Fruit fly (Drosophila melanogaster): Measurements from ENCODE around the gene CG32797.

The CG32797 gene

DNA sequence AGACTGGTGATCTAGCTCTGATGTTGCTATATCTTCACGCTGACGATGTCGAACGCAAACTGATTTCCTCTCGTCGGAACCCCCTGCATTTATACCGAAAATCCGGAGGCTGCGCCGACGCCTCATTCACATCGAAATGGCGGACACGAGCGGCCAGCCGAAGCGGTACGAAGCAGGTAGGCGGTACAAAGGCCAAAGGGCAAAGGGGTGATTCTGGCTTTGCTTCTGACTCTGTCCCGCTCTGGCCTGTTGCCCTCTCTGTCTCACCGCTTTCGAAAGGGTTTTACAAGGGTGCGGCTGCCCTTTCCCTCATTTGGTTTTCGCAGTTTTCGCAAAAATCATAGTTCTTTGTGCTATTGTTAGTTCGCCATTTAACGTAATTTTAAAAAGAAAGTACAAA, 3.2 kb upstream of the CG32797 start, which contains the start of gene gt:
gt (minus strand) TSS at position 65 of the 400 bp plus-strand sequence.
- TF ChIP-seq CG8119 (GFP tag; IDR thresholded peaks at IDR 0.05) (no peak), dac (GFP tag; optimal IDR thresholded peaks at IDR 0.05) (no peak), CG32006 (GFP tag; optimal IDR thresholded peaks at IDR 0.05) (no peak), spab (GFP tag; optimal IDR thresholded peaks at IDR 0.05) (no peak), CG11294 (GFP tag; IDR thresholded peaks at IDR 0.05) (no peak), Sox15 (GFP tag; optimal IDR thresholded peaks at IDR 0.05) (no peak), fkh (GFP tag; optimal IDR thresholded peaks at IDR 0.05) (no peak), cyc (GFP tag; optimal IDR thresholded peaks at IDR 0.05) (no peak)

dm6 chrX:2419518-2419917, 6.1 kb downstream of the CG32797 start:
- TF ChIP-seq CG1621 (tag; optimal IDR thresholded peaks at IDR 0.05) (no peak), CG11294 (GFP tag; IDR thresholded peaks at IDR 0.05) (no peak), CG3919 (GFP tag; optimal IDR thresholded peaks at IDR 0.05) (no peak), CG31627 (GFP tag; optimal IDR thresholded peaks at IDR 0.05) (no peak), fd59A (GFP tag; optimal IDR thresholded peaks at IDR 0.05) (no peak), CG8319 (GFP tag; optimal IDR thresholded peaks at IDR 0.05) (no peak), Hr39 (GFP tag; optimal IDR thresholded peaks at IDR 0.05) (no peak), fd85E (GFP tag; optimal IDR thresholded peaks at IDR 0.05) (no peak), fkh (GFP tag; optimal IDR thresholded peaks at IDR 0.05) (no peak), CG6163 (GFP tag; IDR thresholded peaks at IDR 0.05) (no peak), Eip75B (GFP tag; optimal IDR thresholded peaks at IDR 0.05) (no peak), Ets96B (tag; optimal IDR thresholded peaks at IDR 0.05) (no peak), CG8632 (GFP tag; optimal IDR thresholded peaks at IDR 0.05) (no peak), Met (GFP tag; optimal IDR thresholded peaks at IDR 0.05) (no peak)

- TF ChIP-seq CG32006 (GFP tag; optimal IDR thresholded peaks at IDR 0.05) (no peak), Sox15 (GFP tag; optimal IDR thresholded peaks at IDR 0.05) (no peak), Eip78C (GFP tag) (no peak), CG8119 (GFP tag; IDR thresholded peaks at IDR 0.05) (no peak), CG6276 (GFP tag; optimal IDR thresholded peaks at IDR 0.05) (no peak), Ets96B (tag; optimal IDR thresholded peaks at IDR 0.05) (no peak), Smox (GFP tag; optimal IDR thresholded peaks at IDR 0.05) (no peak), pdm3 (GFP tag; optimal IDR thresholded peaks at IDR 0.05) (no peak), CG15336 (GFP tag; IDR thresholded peaks at IDR 0.05) (no peak), OdsH (GFP tag; optimal IDR thresholded peaks at IDR 0.05) (no peak), CG6163 (GFP tag; IDR thresholded peaks at IDR 0.05) (no peak), Hr39 (GFP tag; optimal IDR thresholded peaks at IDR 0.05) (no peak), CG8632 (GFP tag; optimal IDR thresholded peaks at IDR 0.05) (no peak), CG31627 (GFP tag; optimal IDR thresholded peaks at IDR 0.05) (no peak)
Observed at dm6 chrX:2410805-2411204, 14.8 kb downstream of the CG32797 start, which contains the start of gene CG12496. Gene CG12496 (minus strand): TSS chrX:2410901.

DNA sequence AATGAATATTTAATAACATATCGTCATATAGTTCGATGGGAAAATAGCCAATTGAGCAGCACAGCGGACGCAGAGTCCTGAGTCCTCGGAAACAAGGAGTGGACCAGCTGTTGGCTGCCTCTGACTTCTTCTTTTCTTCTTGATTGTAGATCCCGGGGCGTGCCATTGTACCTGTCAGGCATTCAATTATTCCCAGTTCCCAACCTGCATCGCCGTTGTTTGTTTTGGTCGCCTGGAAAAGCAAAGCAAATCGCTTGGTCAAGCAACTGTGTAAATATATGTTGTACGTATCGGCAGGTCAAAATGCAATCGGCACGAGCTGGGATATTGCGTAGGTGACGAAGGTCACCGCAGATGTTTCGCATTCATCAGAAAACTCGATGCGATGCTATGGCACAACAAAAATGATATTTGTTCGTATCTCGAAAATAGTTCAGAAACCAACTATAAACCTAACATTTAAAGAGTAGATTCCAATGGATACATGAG, 16.9 kb downstream of the CG32797 start:
- no peak for TF ChIP-seq Sox102F (GFP tag; optimal IDR thresholded peaks at IDR 0.05)
- no peak for TF ChIP-seq CG11902 (GFP tag; optimal IDR thresholded peaks at IDR 0.05)
- TF ChIP-seq CG10669 (GFP tag; optimal IDR thresholded peaks at IDR 0.05) = no peak
- TF ChIP-seq CG4318 (GFP tag; optimal IDR thresholded peaks at IDR 0.05) = no peak

- TF ChIP-seq CG1621 (tag; optimal IDR thresholded peaks at IDR 0.05) = no peak
- no peak for TF ChIP-seq CG3919 (GFP tag; optimal IDR thresholded peaks at IDR 0.05)
- no peak for TF ChIP-seq Sox15 (GFP tag; optimal IDR thresholded peaks at IDR 0.05)
- TF ChIP-seq CG3032 (tag; optimal IDR thresholded peaks at IDR 0.05) = no peak
- TF ChIP-seq CG6854 (GFP tag; optimal IDR thresholded peaks at IDR 0.05) = no peak
Observed at dm6 chrX:2399438-2399837, 26.2 kb downstream of the CG32797 start.

Data from whole organism, prepupa.